Worm (Caenorhabditis elegans) whole organism, late embryonic: Measurements from ENCODE around the gene R10D12.13.
A peak's percentile ranks its signal among the peaks of the same experiment; 100 is the strongest.

ENCODE experiments used
- C08G9.2 ChIP-seq: sonication (generic microtip); optimal IDR thresholded peaks from 2 replicates; lab custom pipeline; 2016; ENCODE audit warnings: mild to moderate bottlenecking, missing genetic modification characterization, moderate library complexity, missing compliant biosample characterization
- T23F11.4 ChIP-seq: fragments of 200-800 bp; sonication (Bioruptor generic); optimal IDR thresholded peaks from 2 replicates; lab custom pipeline; 2018; ENCODE audit warnings: mild to moderate bottlenecking, missing genetic modification characterization, missing compliant biosample characterization
- ahr-1 ChIP-seq: sonication (generic microtip); optimal IDR thresholded peaks from 2 replicates; lab custom pipeline; 2016; ENCODE audit warnings: missing genetic modification characterization, missing compliant biosample characterization
- ama-1 ChIP-seq: fragments of 150-350 bp; optimal IDR thresholded peaks from 2 replicates; lab custom pipeline; 2014
- ceh-30 ChIP-seq: fragments of 150-350 bp; optimal IDR thresholded peaks from 2 replicates; lab custom pipeline; 2014; ENCODE audit warnings: missing biosample characterization, missing genetic modification characterization
- ceh-31 ChIP-seq: sonication (generic microtip); optimal IDR thresholded peaks from 2 replicates; lab custom pipeline; 2016; ENCODE audit warnings: missing genetic modification characterization, missing compliant biosample characterization
- ceh-34 ChIP-seq: sonication (generic microtip); optimal IDR thresholded peaks from 2 replicates; lab custom pipeline; 2016; ENCODE audit warnings: mild to moderate bottlenecking, missing genetic modification characterization, missing compliant biosample characterization
- ceh-9 ChIP-seq: sonication (generic microtip); optimal IDR thresholded peaks from 2 replicates; lab custom pipeline; 2016; ENCODE audit warnings: mild to moderate bottlenecking, missing genetic modification characterization, inconsistent platforms, missing compliant biosample characterization
- dmd-4 ChIP-seq: sonication (generic microtip); optimal IDR thresholded peaks from 2 replicates; lab custom pipeline; 2016; ENCODE audit warnings: borderline replicate concordance, missing genetic modification characterization, missing compliant biosample characterization
- elt-2 ChIP-seq: sonication (generic microtip); optimal IDR thresholded peaks from 2 replicates; lab custom pipeline; 2016; ENCODE audit warnings: missing genetic modification reagents, missing genetic modification characterization, missing compliant biosample characterization
- elt-4 ChIP-seq: sonication (generic microtip); optimal IDR thresholded peaks from 2 replicates; lab custom pipeline; 2016; ENCODE audit warnings: missing genetic modification characterization, missing compliant biosample characterization
- fkh-6 ChIP-seq: sonication (generic microtip); optimal IDR thresholded peaks from 2 replicates; lab custom pipeline; 2016; ENCODE audit warnings: missing genetic modification characterization, missing compliant biosample characterization
- hlh-15 ChIP-seq: sonication (generic microtip); optimal IDR thresholded peaks from 2 replicates; lab custom pipeline; 2016; ENCODE audit warnings: missing genetic modification characterization, missing compliant biosample characterization
- hlh-6 ChIP-seq: sonication (generic microtip); optimal IDR thresholded peaks from 2 replicates; lab custom pipeline; 2016; ENCODE audit warnings: missing genotype, missing genetic modification characterization, missing compliant biosample characterization
- hlh-8 ChIP-seq: sonication (generic microtip); optimal IDR thresholded peaks from 2 replicates; lab custom pipeline; 2016; ENCODE audit warnings: missing genotype, missing genetic modification characterization, missing compliant biosample characterization
- lim-6 ChIP-seq: sonication (generic microtip); optimal IDR thresholded peaks from 2 replicates; lab custom pipeline; 2016; ENCODE audit warnings: missing genetic modification characterization, missing compliant biosample characterization
- lin-11 ChIP-seq: fragments of 200-800 bp; sonication (Bioruptor generic); optimal IDR thresholded peaks from 2 replicates; lab custom pipeline; 2018; ENCODE audit warnings: mild to moderate bottlenecking, missing genetic modification characterization, missing compliant biosample characterization
- mec-3 ChIP-seq: sonication (generic microtip); optimal IDR thresholded peaks from 2 replicates; lab custom pipeline; 2016; ENCODE audit warnings: borderline replicate concordance, missing genetic modification characterization, missing compliant biosample characterization
- nfya-1 ChIP-seq: sonication (generic microtip); optimal IDR thresholded peaks from 2 replicates; lab custom pipeline; 2017; ENCODE audit warnings: missing genetic modification characterization, mild to moderate bottlenecking, missing compliant biosample characterization, antibody characterized with exemption, moderate library complexity
- nhr-11 ChIP-seq: fragments of 150-350 bp; optimal IDR thresholded peaks from 2 replicates; lab custom pipeline; 2014; ENCODE audit warnings: missing biosample characterization, missing genetic modification characterization
- nhr-232 ChIP-seq: sonication (generic microtip); optimal IDR thresholded peaks from 2 replicates; lab custom pipeline; 2016; ENCODE audit warnings: missing genetic modification characterization, missing compliant biosample characterization
- pat-9 ChIP-seq: fragments of 200-800 bp; sonication (Bioruptor generic); optimal IDR thresholded peaks from 2 replicates; lab custom pipeline; 2018; ENCODE audit warnings: mild to moderate bottlenecking, missing genetic modification characterization, moderate library complexity, missing compliant biosample characterization
- pha-4 ChIP-seq: fragments of 150-350 bp; optimal IDR thresholded peaks from 2 replicates; lab custom pipeline; 2018; ENCODE audit warnings: missing biosample characterization, missing genetic modification reagents, missing genetic modification characterization
- pqm-1 ChIP-seq: sonication (generic microtip); optimal IDR thresholded peaks from 2 replicates; lab custom pipeline; 2016; ENCODE audit warnings: missing genetic modification characterization, missing compliant biosample characterization
- rnt-1 ChIP-seq: sonication (generic microtip); optimal IDR thresholded peaks from 2 replicates; lab custom pipeline; 2016; ENCODE audit warnings: missing genetic modification characterization, missing compliant biosample characterization
- sox-2 ChIP-seq: fragments of 200-800 bp; sonication (Bioruptor generic); IDR thresholded peaks from 2 replicates; pipeline ENCODE4 v1.3.6; 2022; ENCODE audit warnings: missing genetic modification reagents, missing genetic modification characterization, missing compliant biosample characterization
- sox-4 ChIP-seq: sonication (generic microtip); optimal IDR thresholded peaks from 2 replicates; lab custom pipeline; 2017; ENCODE audit warnings: mild to moderate bottlenecking, missing genetic modification characterization, inconsistent platforms, missing compliant biosample characterization
- syd-9 ChIP-seq: sonication (generic microtip); optimal IDR thresholded peaks from 2 replicates; lab custom pipeline; 2016; ENCODE audit warnings: mild to moderate bottlenecking, missing genetic modification characterization, moderate library complexity, missing compliant biosample characterization
- tbx-2 ChIP-seq: sonication (generic microtip); optimal IDR thresholded peaks from 2 replicates; lab custom pipeline; 2016; ENCODE audit warnings: missing genetic modification characterization, missing compliant biosample characterization
- ttx-3 ChIP-seq: sonication (generic microtip); optimal IDR thresholded peaks from 2 replicates; lab custom pipeline; 2016; ENCODE audit warnings: missing genetic modification reagents, missing genetic modification characterization, missing compliant biosample characterization
- unc-42 ChIP-seq: sonication (generic microtip); optimal IDR thresholded peaks from 2 replicates; lab custom pipeline; 2016; ENCODE audit warnings: missing genotype, missing genetic modification characterization, missing compliant biosample characterization

Gene R10D12.13

ce11 chrV:14003587-14004156, 41.5 kb downstream of the R10D12.13 start:
- no peak for TF ChIP-seq ttx-3 (tag; lab: Kevin White, UChicago)
- peak; percentile 21 for TF ChIP-seq hlh-8 (tag; lab: Kevin White, UChicago)
- TF ChIP-seq unc-42 (tag; lab: Kevin White, UChicago) = peak; percentile 13

- TF ChIP-seq unc-42 (tag; lab: Kevin White, UChicago) (peak; percentile 28), nhr-232 (tag; lab: Kevin White, UChicago) (no peak)
Measured at ce11 chrV:14004342-14004741, 42.1 kb downstream of the R10D12.13 start.

ce11 chrV:14005812-14006211, 43.6 kb downstream of the R10D12.13 start, which contains the start of gene ric-7:
ric-7 (minus strand) TSS chrV:14005912.
- TF ChIP-seq ceh-34 = no peak
- TF ChIP-seq hlh-6 (tag; lab: Kevin White, UChicago) = no peak
- TF ChIP-seq syd-9 = no peak
- TF ChIP-seq T23F11.4 (GFP tag; lab: Kevin White, UChicago) = no peak
- TF ChIP-seq lim-6 (tag; lab: Kevin White, UChicago) = no peak
- TF ChIP-seq hlh-8 (tag; lab: Kevin White, UChicago) = no peak
- no peak for TF ChIP-seq ahr-1
- TF ChIP-seq nfya-1 (tag; lab: Kevin White, UChicago) = no peak
- TF ChIP-seq rnt-1 = no peak
- TF ChIP-seq pha-4 (tag; lab: Kevin White, UChicago) = no peak
- no peak for TF ChIP-seq hlh-15 (tag; lab: Kevin White, UChicago)
- no peak for TF ChIP-seq ama-1 (lab: Kevin White, UChicago)
- no peak for TF ChIP-seq dmd-4
- no peak for TF ChIP-seq elt-4 (tag; lab: Kevin White, UChicago)
- TF ChIP-seq, all 69 proteins: peak for 0

ce11 chrV:14006819-14007218, 44.6 kb downstream of the R10D12.13 start:
- TF ChIP-seq mec-3 (tag; lab: Kevin White, UChicago) = no peak
- no peak for TF ChIP-seq nhr-11 (tag; lab: Kevin White, UChicago)
- no peak for TF ChIP-seq C08G9.2
- peak; percentile 35 for TF ChIP-seq ceh-31 (tag; lab: Kevin White, UChicago)
- peak; percentile 20 for TF ChIP-seq unc-42 (tag; lab: Kevin White, UChicago)
- TF ChIP-seq ceh-30 (tag; lab: Kevin White, UChicago) = no peak

DNA sequence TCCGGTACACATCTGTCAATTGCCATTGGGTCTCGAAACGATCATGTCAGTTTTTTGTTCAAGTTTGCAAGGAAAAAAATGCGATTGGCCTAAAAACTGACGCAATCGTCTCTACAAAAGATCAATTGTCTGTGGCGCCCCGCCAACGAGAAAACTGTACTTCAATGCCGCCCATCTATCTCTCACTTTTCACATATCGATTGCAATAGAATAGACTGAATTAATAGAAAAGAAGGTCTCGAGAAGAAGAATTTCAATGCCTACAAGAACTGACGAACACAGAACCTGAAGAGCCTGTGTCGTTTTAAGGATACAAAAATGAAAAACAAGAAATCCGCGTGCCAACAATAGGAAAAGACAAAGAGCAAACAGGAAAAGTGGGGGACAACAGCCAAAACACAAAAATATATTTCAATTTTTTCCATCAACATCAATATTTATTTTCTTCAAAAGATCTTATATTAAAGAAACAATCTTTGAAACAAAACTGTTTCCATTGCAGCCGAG, 46.2 kb downstream of the R10D12.13 start:
- TF ChIP-seq tbx-2 (tag; lab: Kevin White, UChicago) (no peak), ceh-31 (tag; lab: Kevin White, UChicago) (no peak), mec-3 (tag; lab: Kevin White, UChicago) (no peak), ceh-30 (tag; lab: Kevin White, UChicago) (no peak), elt-2 (no peak), syd-9 (no peak), ceh-9 (tag; lab: Kevin White, UChicago) (no peak), lin-11 (tag; lab: Kevin White, UChicago) (no peak)
- TF ChIP-seq, all 69 proteins: peak for 0

DNA sequence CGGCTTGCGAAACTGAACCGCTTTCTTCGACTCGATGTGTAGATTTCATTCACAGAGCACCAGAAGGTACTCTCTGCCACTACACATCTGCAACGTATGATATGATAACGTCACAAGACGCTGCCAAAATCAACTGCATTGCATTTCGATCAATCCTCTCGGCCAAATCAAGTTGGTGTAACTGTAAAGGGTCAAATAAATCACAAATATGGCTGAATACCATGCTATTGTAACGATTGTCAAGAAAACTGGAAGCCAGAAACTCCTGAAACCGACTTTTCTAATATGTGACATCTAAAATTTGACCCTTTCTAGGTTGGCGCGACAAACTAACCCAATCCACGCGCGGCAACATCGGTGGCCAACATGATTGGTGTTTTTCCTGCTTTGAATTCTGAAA, 47.8 kb downstream of the R10D12.13 start:
- TF ChIP-seq T23F11.4 (GFP tag; lab: Kevin White, UChicago) (no peak), lim-6 (tag; lab: Kevin White, UChicago) (no peak), pat-9 (tag; lab: Kevin White, UChicago) (no peak), sox-2 (GFP tag; lab: Robert Waterston, UW) (no peak), sox-4 (no peak), pqm-1 (tag; lab: Kevin White, UChicago) (no peak), fkh-6 (tag; lab: Kevin White, UChicago) (no peak)
